Fruit fly (Drosophila melanogaster): ENCODE results near the gene CG15561.

CG15561 gene

DNA sequence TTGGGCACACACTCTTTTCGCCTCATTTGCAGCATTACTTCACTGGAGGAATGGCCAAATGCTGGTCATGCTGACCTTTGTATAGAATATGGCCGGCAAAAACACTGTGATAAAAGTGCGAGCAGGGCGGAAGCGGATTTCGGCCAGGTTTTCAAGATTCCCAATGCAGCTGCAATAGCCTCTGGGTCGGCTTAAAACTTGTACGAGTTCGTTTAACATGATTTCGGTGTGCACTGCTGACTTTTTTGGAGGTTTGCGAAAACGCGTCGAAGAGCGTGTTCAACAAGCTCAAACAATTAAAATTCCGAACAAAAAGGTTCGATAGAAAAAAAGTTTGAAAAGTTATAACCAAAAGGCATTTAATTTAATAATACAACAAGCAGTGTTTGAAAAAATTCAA, 5.1 kb downstream of the CG15561 start, which contains the start of gene chp:
chp (minus strand) TSS at position 101 of the 400 bp plus-strand sequence.
- no peak for TF ChIP-seq CG6808 (GFP tag; optimal IDR thresholded peaks at IDR 0.05)
- no peak for TF ChIP-seq Blimp-1 (GFP tag; optimal IDR thresholded peaks at IDR 0.05)
- TF ChIP-seq achi (GFP tag; optimal IDR thresholded peaks at IDR 0.05), result no peak
- no peak for TF ChIP-seq CG9139 (GFP tag; optimal IDR thresholded peaks at IDR 0.05)
- TF ChIP-seq Hr4 (GFP tag; optimal IDR thresholded peaks at IDR 0.05), result no peak
- TF ChIP-seq eg (GFP tag; IDR thresholded peaks at IDR 0.05), result no peak
- TF ChIP-seq Ets21C (GFP tag; optimal IDR thresholded peaks at IDR 0.05), result no peak
- TF ChIP-seq CG6276 (GFP tag; optimal IDR thresholded peaks at IDR 0.05), result no peak
- TF ChIP-seq dac (GFP tag; optimal IDR thresholded peaks at IDR 0.05), result no peak
- no peak for TF ChIP-seq Smox (GFP tag; optimal IDR thresholded peaks at IDR 0.05)

DNA sequence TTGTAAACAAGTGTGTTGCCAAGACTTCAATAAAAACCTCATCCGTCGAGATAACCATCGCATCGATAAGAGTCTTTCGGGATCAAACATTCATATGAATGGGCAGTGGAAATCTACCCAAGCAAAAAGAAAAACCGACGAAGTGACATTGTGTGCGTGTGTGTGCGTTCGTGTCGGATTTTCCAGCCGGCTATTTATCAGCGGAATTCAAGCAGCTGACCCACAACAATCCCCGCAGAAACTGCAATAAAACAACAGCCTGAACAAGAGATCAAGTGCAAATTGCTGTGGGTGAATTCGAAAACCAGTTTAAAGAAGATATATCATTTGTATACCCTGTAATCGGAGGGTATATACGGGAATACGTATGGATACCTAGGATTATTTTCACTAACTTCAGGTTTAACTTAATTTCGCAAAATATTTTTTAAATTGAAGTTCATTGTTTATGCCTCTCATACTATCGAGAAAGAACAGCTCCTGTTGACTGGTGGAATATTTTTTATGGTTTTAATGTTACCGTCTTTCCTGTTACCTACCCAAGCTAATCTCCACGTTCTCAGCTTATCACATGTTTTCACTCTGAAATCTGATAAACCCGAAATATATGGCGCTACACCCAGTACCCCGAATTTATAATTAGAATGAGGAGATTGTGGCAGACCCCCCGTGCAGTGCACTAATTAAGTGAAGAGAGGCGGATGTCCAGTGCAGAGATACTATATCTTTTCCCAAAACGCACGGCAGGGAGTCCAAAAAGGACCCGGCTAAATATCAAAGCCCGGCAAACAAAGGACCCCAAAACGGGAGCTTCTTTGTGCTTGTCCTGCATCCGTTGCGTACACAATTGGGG, 18.4 kb downstream of the CG15561 start:
- TF ChIP-seq topi (GFP tag; optimal IDR thresholded peaks at IDR 0.05), result peak; percentile 7
- no peak for TF ChIP-seq CG9139 (GFP tag; optimal IDR thresholded peaks at IDR 0.05)
- TF ChIP-seq lz (GFP tag; optimal IDR thresholded peaks at IDR 0.05), result peak; percentile 7
- TF ChIP-seq CG31627 (GFP tag; optimal IDR thresholded peaks at IDR 0.05), result peak; percentile 30
- peak; percentile 6 for TF ChIP-seq CG8632 (GFP tag; optimal IDR thresholded peaks at IDR 0.05)
- TF ChIP-seq CG4318 (GFP tag; optimal IDR thresholded peaks at IDR 0.05), result no peak
- no peak for TF ChIP-seq CG10631 (GFP tag; optimal IDR thresholded peaks at IDR 0.05)
- peak; percentile 16 for TF ChIP-seq OdsH (GFP tag; optimal IDR thresholded peaks at IDR 0.05)
- TF ChIP-seq Hr38 (GFP tag; optimal IDR thresholded peaks at IDR 0.05), result no peak
- no peak for TF ChIP-seq CG11762 (GFP tag; optimal IDR thresholded peaks at IDR 0.05; ENCODE audit: insufficient read depth)
- peak; percentile 20 for TF ChIP-seq Sox102F (GFP tag; optimal IDR thresholded peaks at IDR 0.05)
- peak; percentile 31; the same call in 2 of the 3 replicates for TF ChIP-seq CG6163 (GFP tag; IDR thresholded peaks at IDR 0.05)
- TF ChIP-seq cyc (GFP tag; optimal IDR thresholded peaks at IDR 0.05), result peak; percentile 4
- no peak for TF ChIP-seq Blimp-1 (GFP tag; optimal IDR thresholded peaks at IDR 0.05)
- peak; percentile 22 for TF ChIP-seq pdm3 (GFP tag; optimal IDR thresholded peaks at IDR 0.05)
- peak; percentile 1 for TF ChIP-seq esn (GFP tag; optimal IDR thresholded peaks at IDR 0.05)
- TF ChIP-seq svp (GFP tag), result peak; percentile 95
- TF ChIP-seq CG15336 (GFP tag; IDR thresholded peaks at IDR 0.05), result peak; percentile 12; the same call in 1 of the 2 replicates
- peak; percentile 8 for TF ChIP-seq Hr4 (GFP tag; optimal IDR thresholded peaks at IDR 0.05)
- no peak for TF ChIP-seq spab (GFP tag; optimal IDR thresholded peaks at IDR 0.05)
- TF ChIP-seq CG1621 (tag; optimal IDR thresholded peaks at IDR 0.05), result no peak
- TF ChIP-seq Eip93F (GFP tag; optimal IDR thresholded peaks at IDR 0.05), result no peak
- TF ChIP-seq Sox14 (GFP tag; optimal IDR thresholded peaks at IDR 0.05), result peak; percentile 3
- peak; percentile 29 for TF ChIP-seq Smox (GFP tag; optimal IDR thresholded peaks at IDR 0.05)
- TF ChIP-seq eg (GFP tag; IDR thresholded peaks at IDR 0.05), result no peak
- peak; percentile 17 for TF ChIP-seq Met (GFP tag; optimal IDR thresholded peaks at IDR 0.05)
- TF ChIP-seq net (GFP tag; optimal IDR thresholded peaks at IDR 0.05), result peak; percentile 2
- TF ChIP-seq CG7368 (GFP tag; optimal IDR thresholded peaks at IDR 0.05), result no peak
- TF ChIP-seq vri (GFP tag; optimal IDR thresholded peaks at IDR 0.05), result peak; percentile 46
- peak; percentile 47 for TF ChIP-seq Hr39 (GFP tag; optimal IDR thresholded peaks at IDR 0.05)
- no peak for TF ChIP-seq achi (GFP tag; optimal IDR thresholded peaks at IDR 0.05)
- no peak for TF ChIP-seq CG8119 (GFP tag; IDR thresholded peaks at IDR 0.05)
- TF ChIP-seq Eip78C (GFP tag), result peak; percentile 76
- TF ChIP-seq fkh (GFP tag; optimal IDR thresholded peaks at IDR 0.05), result no peak

DNA sequence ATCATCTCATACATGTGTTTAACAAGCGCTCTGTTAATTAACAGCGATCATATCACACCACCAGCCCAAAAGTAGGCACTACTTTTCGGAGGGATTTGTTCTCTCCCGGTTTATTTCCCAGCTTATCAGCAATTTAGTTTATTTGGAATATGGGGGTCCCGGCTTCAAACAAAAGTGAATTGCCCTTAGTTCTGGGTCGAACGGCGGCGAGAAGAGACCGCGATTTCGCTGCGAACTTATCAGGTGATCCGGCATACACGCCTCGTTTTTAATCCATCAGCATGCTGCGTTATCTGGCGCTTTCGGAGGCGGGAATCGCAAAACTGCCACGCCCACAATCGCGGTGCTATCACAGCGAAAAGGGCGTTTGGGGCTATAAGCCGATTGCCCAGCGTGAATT, 19.0 kb downstream of the CG15561 start, which contains the start of gene CG1544:
CG1544 (plus strand) TSS at position 186 of the 400 bp plus-strand sequence.
- TF ChIP-seq CG11902 (GFP tag; optimal IDR thresholded peaks at IDR 0.05) (no peak), CG6163 (GFP tag; IDR thresholded peaks at IDR 0.05) (no peak), CG10669 (GFP tag; optimal IDR thresholded peaks at IDR 0.05) (no peak), Ets96B (tag; optimal IDR thresholded peaks at IDR 0.05) (no peak), CG7368 (GFP tag; optimal IDR thresholded peaks at IDR 0.05) (no peak), fd59A (GFP tag; optimal IDR thresholded peaks at IDR 0.05) (no peak), Gug (GFP tag; IDR thresholded peaks at IDR 0.05) (0 out of 2 replicates have a peak, but pooled peaks have one; percentile 31), CG11762 (GFP tag; optimal IDR thresholded peaks at IDR 0.05; ENCODE audit: insufficient read depth) (no peak), Sox102F (GFP tag; optimal IDR thresholded peaks at IDR 0.05) (no peak), CG6792 (GFP tag; optimal IDR thresholded peaks at IDR 0.05) (no peak), CG8119 (GFP tag; IDR thresholded peaks at IDR 0.05) (no peak), salr (GFP tag; optimal IDR thresholded peaks at IDR 0.05) (no peak), cyc (GFP tag; optimal IDR thresholded peaks at IDR 0.05) (no peak), Hr4 (GFP tag; optimal IDR thresholded peaks at IDR 0.05) (no peak), esn (GFP tag; optimal IDR thresholded peaks at IDR 0.05) (no peak), CG32006 (GFP tag; optimal IDR thresholded peaks at IDR 0.05) (no peak), Eip78C (GFP tag) (peak; percentile 51), Hr39 (GFP tag; optimal IDR thresholded peaks at IDR 0.05) (no peak), dac (GFP tag; optimal IDR thresholded peaks at IDR 0.05) (no peak), net (GFP tag; optimal IDR thresholded peaks at IDR 0.05) (no peak), fkh (GFP tag; optimal IDR thresholded peaks at IDR 0.05) (peak; percentile 10)

Data from whole organism, prepupa.